Fruit fly (Drosophila melanogaster) whole organism, wandering third instar larva: ENCODE results near the gene CG7387.
A peak's percentile ranks its signal among the peaks of the same experiment; 100 is the strongest.

ENCODE experiments used
- Abd-B ChIP-seq: fragments of >200 bp; optimal IDR thresholded peaks from 2 replicates; lab custom pipeline; 2017; ENCODE audit warnings: missing biosample characterization, missing genetic modification characterization
- CG32264 ChIP-seq: fragments of 200-800 bp; sonication (Bioruptor generic); optimal IDR thresholded peaks from 2 replicates; lab custom pipeline; 2016; ENCODE audit warnings: missing biosample characterization, missing genetic modification characterization
- CG9705 ChIP-seq: fragments of 200-800 bp; sonication (Bioruptor generic); optimal IDR thresholded peaks from 2 replicates; lab custom pipeline; 2018; ENCODE audit warnings: missing biosample characterization, mild to moderate bottlenecking, missing genetic modification characterization
- CrebA ChIP-seq: fragments of 200-800 bp; sonication (Bioruptor generic); optimal IDR thresholded peaks from 2 replicates; lab custom pipeline; 2016; ENCODE audit warnings: missing biosample characterization, mild to moderate bottlenecking, missing genetic modification characterization, borderline replicate concordance
- Dfd ChIP-seq: fragments of >200 bp; optimal IDR thresholded peaks from 2 replicates; lab custom pipeline; 2017; ENCODE audit warnings: missing biosample characterization, missing genetic modification characterization
- Dif ChIP-seq: fragments of 200-275, 200-300 bp; sonication (Bioruptor generic); optimal IDR thresholded peaks from 2 replicates; lab custom pipeline; 2018; ENCODE audit warnings: missing biosample characterization, missing genetic modification characterization; ENCODE audit not compliant: partially characterized antibody
- GATAd ChIP-seq: sonication (Bioruptor generic); optimal IDR thresholded peaks from 2 replicates; lab custom pipeline; 2016; ENCODE audit warnings: missing biosample characterization, missing genetic modification characterization
- HLH106 ChIP-seq: fragments of 200-800 bp; optimal IDR thresholded peaks from 3 replicates; lab custom pipeline; 2019; ENCODE audit warnings: missing biosample characterization, mild to moderate bottlenecking, missing genetic modification characterization, moderate library complexity
- Hnf4 ChIP-seq: fragments of 200-800 bp; sonication (Bioruptor generic); optimal IDR thresholded peaks from 2 replicates; lab custom pipeline; 2016; ENCODE audit warnings: missing biosample characterization, mild to moderate bottlenecking, missing genetic modification characterization
- Hr78 ChIP-seq: fragments of >200 bp; optimal IDR thresholded peaks from 2 replicates; lab custom pipeline; 2017; ENCODE audit warnings: missing biosample characterization, missing genetic modification characterization
- Hr83 ChIP-seq: fragments of 200-300 bp; sonication (Bioruptor generic); optimal IDR thresholded peaks from 2 replicates; lab custom pipeline; 2016; ENCODE audit warnings: missing biosample characterization, mild to moderate bottlenecking, missing genetic modification characterization, moderate library complexity; ENCODE audit not compliant: poor library complexity, severe bottlenecking
- Jra ChIP-seq: sonication (Bioruptor generic); optimal IDR thresholded peaks from 2 replicates; lab custom pipeline; 2016; ENCODE audit warnings: missing biosample characterization, missing genetic modification characterization
- Mio ChIP-seq: sonication (Bioruptor generic); optimal IDR thresholded peaks from 2 replicates; lab custom pipeline; 2016; ENCODE audit warnings: missing biosample characterization, missing genetic modification characterization
- Myc ChIP-seq: fragments of >200 bp; optimal IDR thresholded peaks from 2 replicates; lab custom pipeline; 2017
- N ChIP-seq: fragments of >200 bp; optimal IDR thresholded peaks from 2 replicates; lab custom pipeline; 2018; ENCODE audit warnings: missing biosample characterization, missing external identifiers, missing genetic modification characterization
- OdsH ChIP-seq: fragments of 200-800 bp; sonication (Bioruptor generic); optimal IDR thresholded peaks from 2 replicates; lab custom pipeline; 2016; ENCODE audit warnings: missing biosample characterization, mild to moderate bottlenecking, missing genetic modification characterization
- Rel ChIP-seq, 2 experiments: fragments of 200-800 bp; sonication (Bioruptor generic) in 1 of 2; optimal IDR thresholded peaks; 2 replicates in 1 of 2; 3 replicates in 1 of 2; lab custom pipeline; 2016 to 2019; ENCODE audit warnings: mild to moderate bottlenecking in 2 of 2, missing biosample characterization in 2 of 2, missing genetic modification characterization in 2 of 2, moderate library complexity in 1 of 2
- Sp1 ChIP-seq: fragments of 200-800 bp; sonication (Bioruptor generic); optimal IDR thresholded peaks from 3 replicates; lab custom pipeline; 2019; ENCODE audit warnings: missing biosample characterization, mild to moderate bottlenecking, missing genetic modification characterization, moderate library complexity
- Vsx2 ChIP-seq: fragments of 200-300, 225-300 bp; sonication (Bioruptor generic); optimal IDR thresholded peaks from 2 replicates; lab custom pipeline; 2018; ENCODE audit warnings: missing biosample characterization, missing genetic modification characterization; ENCODE audit not compliant: partially characterized antibody
- br ChIP-seq: fragments of 200-800 bp; sonication (Bioruptor generic); optimal IDR thresholded peaks from 2 replicates; lab custom pipeline; 2016; ENCODE audit warnings: missing biosample characterization, missing genetic modification characterization
- brk ChIP-seq: fragments of 200-800 bp; sonication (Bioruptor generic); optimal IDR thresholded peaks from 2 replicates; lab custom pipeline; 2016; ENCODE audit warnings: missing biosample characterization, mild to moderate bottlenecking, missing genetic modification characterization
- dl ChIP-seq, 2 experiments: fragments of 175-275, 200-275 bp in 1 of 2; fragments of 200-275 bp in 1 of 2; sonication (Bioruptor generic); optimal IDR thresholded peaks; lab custom pipeline; 2018; ENCODE audit warnings: mild to moderate bottlenecking in 2 of 2, missing biosample characterization in 2 of 2, missing genetic modification characterization in 2 of 2, moderate library complexity in 2 of 2; ENCODE audit not compliant: partially characterized antibody in 2 of 2, insufficient read depth in 1 of 2
- dmrt93B ChIP-seq: fragments of 200-800 bp; sonication (Bioruptor generic); optimal IDR thresholded peaks from 2 replicates; lab custom pipeline; 2018; ENCODE audit warnings: missing biosample characterization, mild to moderate bottlenecking, missing genetic modification characterization
- dsf ChIP-seq: sonication (Bioruptor generic); optimal IDR thresholded peaks from 2 replicates; lab custom pipeline; 2016; ENCODE audit warnings: missing biosample characterization, missing genetic modification characterization, borderline replicate concordance
- ey ChIP-seq: fragments of 200-800 bp; sonication (Bioruptor generic); optimal IDR thresholded peaks from 2 replicates; lab custom pipeline; 2016; ENCODE audit warnings: missing biosample characterization, missing genetic modification characterization
- foxo ChIP-seq, 2 experiments: fragments of 200-800 bp; sonication (Bioruptor generic); optimal IDR thresholded peaks; 2 replicates in 1 of 2; 3 replicates in 1 of 2; lab custom pipeline; 2016 to 2017; ENCODE audit warnings: missing biosample characterization in 2 of 2, missing genetic modification characterization in 2 of 2
- fru ChIP-seq: fragments of 200-800 bp; sonication (Bioruptor generic); optimal IDR thresholded peaks from 3 replicates; lab custom pipeline; 2016; ENCODE audit warnings: missing biosample characterization, mild to moderate bottlenecking, missing genetic modification characterization
- h ChIP-seq: fragments of 200-800 bp; sonication (Bioruptor generic); optimal IDR thresholded peaks from 3 replicates; lab custom pipeline; 2016; ENCODE audit warnings: missing biosample characterization, mild to moderate bottlenecking, missing genetic modification characterization
- jim ChIP-seq: fragments of 175-275, 200-325 bp; sonication (Bioruptor generic); optimal IDR thresholded peaks from 2 replicates; lab custom pipeline; 2016; ENCODE audit warnings: missing biosample characterization, mild to moderate bottlenecking, missing genetic modification characterization
- lola ChIP-seq: fragments of >200 bp; optimal IDR thresholded peaks from 2 replicates; lab custom pipeline; 2017; ENCODE audit warnings: missing biosample characterization, missing genetic modification characterization
- pan ChIP-seq: fragments of >200 bp; optimal IDR thresholded peaks from 2 replicates; lab custom pipeline; 2017
- psq ChIP-seq: fragments of 200-800 bp; sonication (Bioruptor generic); optimal IDR thresholded peaks from 3 replicates; lab custom pipeline; 2017; ENCODE audit warnings: missing biosample characterization, mild to moderate bottlenecking, missing genetic modification characterization, moderate library complexity
- rgr ChIP-seq: fragments of 200-800 bp; sonication (Bioruptor generic); optimal IDR thresholded peaks from 3 replicates; lab custom pipeline; 2016; ENCODE audit warnings: missing biosample characterization, mild to moderate bottlenecking, missing genetic modification characterization
- sage ChIP-seq: fragments of 200-800 bp; sonication (Bioruptor generic); optimal IDR thresholded peaks from 2 replicates; lab custom pipeline; 2016; ENCODE audit warnings: missing biosample characterization, mild to moderate bottlenecking, missing genetic modification characterization
- sv ChIP-seq: fragments of 200-800 bp; sonication (Bioruptor generic); optimal IDR thresholded peaks from 3 replicates; lab custom pipeline; 2016; ENCODE audit warnings: missing biosample characterization, missing genetic modification characterization
- tai ChIP-seq: sonication (Bioruptor generic); optimal IDR thresholded peaks from 2 replicates; lab custom pipeline; 2016; ENCODE audit warnings: missing biosample characterization, missing genetic modification characterization
- usp ChIP-seq: fragments of >200 bp; optimal IDR thresholded peaks from 2 replicates; lab custom pipeline; 2017; ENCODE audit warnings: missing biosample characterization, missing genetic modification characterization
- woc ChIP-seq: sonication (Bioruptor generic); optimal IDR thresholded peaks from 2 replicates; lab custom pipeline; 2016; ENCODE audit warnings: missing biosample characterization, mild to moderate bottlenecking, missing genetic modification characterization

Gene CG7387

DNA sequence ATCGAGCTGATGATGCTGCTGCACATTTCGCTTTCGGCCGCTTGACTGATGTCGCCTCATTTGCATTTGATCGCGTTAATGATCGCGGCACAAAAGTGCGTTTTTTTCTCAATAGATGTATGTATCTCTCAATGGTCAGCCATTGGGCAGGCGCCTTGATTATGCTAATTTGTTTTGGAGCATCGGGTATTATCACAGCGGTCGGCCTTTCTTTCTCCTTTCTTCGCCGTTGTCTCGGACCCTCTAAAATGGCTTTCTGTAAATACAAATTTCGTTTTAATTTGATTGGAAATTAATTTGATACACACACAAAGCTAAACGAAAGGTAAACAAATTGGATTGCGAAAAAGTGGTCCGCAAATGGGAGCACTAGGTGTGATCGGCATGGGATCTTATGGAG is 37.6 kb downstream of the CG7387 start:
- TF ChIP-seq CG32264 (GFP tag; lab: Kevin White, UChicago): no peak
- no peak for TF ChIP-seq Hnf4 (GFP tag; lab: Kevin White, UChicago)
- TF ChIP-seq CrebA: no peak
- no peak for TF ChIP-seq Rel (GFP tag; optimal IDR thresholded peaks at IDR 0.05; lab: Kevin White, UChicago)
- no peak for TF ChIP-seq Rel (tag; optimal IDR thresholded peaks at IDR 0.05; lab: Kevin White, UChicago)
- no peak for TF ChIP-seq psq
- no peak for TF ChIP-seq rgr (GFP tag; lab: Kevin White, UChicago)
- TF ChIP-seq dsf (GFP tag; lab: Kevin White, UChicago): no peak
- no peak for TF ChIP-seq sv (GFP tag; lab: Kevin White, UChicago)

DNA sequence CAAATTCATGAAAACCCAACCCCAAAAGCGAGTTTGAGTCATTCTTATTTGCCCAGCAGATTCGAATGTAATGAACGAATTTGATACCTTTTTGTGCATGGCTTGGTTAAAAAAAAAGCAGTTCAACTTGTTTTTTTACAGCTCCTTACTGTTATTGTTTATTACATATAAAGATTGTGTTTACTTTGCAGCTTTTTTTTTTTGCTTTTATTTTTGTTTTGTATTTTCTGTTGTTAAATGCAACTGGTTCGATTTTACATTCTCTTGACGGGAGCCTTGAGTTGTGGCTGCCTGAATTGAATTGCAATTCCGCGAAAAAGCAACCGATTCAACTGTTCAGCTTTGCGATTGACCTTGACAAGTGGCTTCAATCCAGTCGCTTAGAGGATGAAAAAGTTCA is 38.4 kb downstream of the CG7387 start:
- TF ChIP-seq Mio (GFP tag; lab: Kevin White, UChicago) (no peak), tai (no peak), psq (no peak), foxo (GFP tag; optimal IDR thresholded peaks at IDR 0.05; lab: Kevin White, UChicago) (no peak), Hr83 (GFP tag; lab: Kevin White, UChicago) (no peak), rgr (GFP tag; lab: Kevin White, UChicago) (no peak), N (GFP tag; lab: Kevin White, UChicago) (no peak), h (GFP tag; lab: Kevin White, UChicago) (no peak), dsf (GFP tag; lab: Kevin White, UChicago) (no peak), Abd-B (GFP tag; lab: Kevin White, UChicago) (no peak), woc (no peak), sage (GFP tag; lab: Kevin White, UChicago) (no peak), Myc (no peak), usp (no peak), pan (lab: Kevin White, UChicago) (no peak), Hr78 (GFP tag; lab: Kevin White, UChicago) (no peak)

dm6 chr3L:8153206-8153996 is 39.5 kb downstream of the CG7387 start:
- no peak for TF ChIP-seq pan (lab: Kevin White, UChicago)
- TF ChIP-seq h (GFP tag; lab: Kevin White, UChicago): peak; percentile 2
- TF ChIP-seq lola (GFP tag; lab: Kevin White, UChicago): no peak
- TF ChIP-seq foxo (GFP tag; optimal IDR thresholded peaks at IDR 0.05; lab: Kevin White, UChicago): peak in 1 of 2 experiments; percentile 6
- TF ChIP-seq sage (GFP tag; lab: Kevin White, UChicago): no peak
- TF ChIP-seq Jra (GFP tag; lab: Kevin White, UChicago): no peak
- TF ChIP-seq Sp1 (GFP tag; lab: Kevin White, UChicago): no peak
- TF ChIP-seq rgr (GFP tag; lab: Kevin White, UChicago): peak; percentile 45
- no peak for TF ChIP-seq Hnf4 (GFP tag; lab: Kevin White, UChicago)
- TF ChIP-seq Hr83 (GFP tag; lab: Kevin White, UChicago): no peak
- peak; percentile 47 for TF ChIP-seq ey (GFP tag; lab: Kevin White, UChicago)
- no peak for TF ChIP-seq Vsx2 (GFP tag; lab: Kevin White, UChicago)
- peak; percentile 39 for TF ChIP-seq sv (GFP tag; lab: Kevin White, UChicago)
- TF ChIP-seq N (GFP tag; lab: Kevin White, UChicago): no peak
- no peak for TF ChIP-seq OdsH (GFP tag; lab: Kevin White, UChicago)
- no peak for TF ChIP-seq psq
- TF ChIP-seq Dif (GFP tag; lab: Kevin White, UChicago): no peak
- TF ChIP-seq jim (GFP tag; lab: Kevin White, UChicago): no peak
- TF ChIP-seq dsf (GFP tag; lab: Kevin White, UChicago): no peak
- TF ChIP-seq Abd-B (GFP tag; lab: Kevin White, UChicago): no peak
- TF ChIP-seq dl (GFP tag; optimal IDR thresholded peaks at IDR 0.05; lab: Kevin White, UChicago; ENCODE audit: insufficient read depth in 1 of 2, partially characterized antibody in 2 of 2): no peak
- TF ChIP-seq Hr78 (GFP tag; lab: Kevin White, UChicago): no peak
- TF ChIP-seq br (GFP tag; lab: Kevin White, UChicago): peak; percentile 8
- peak; percentile 64 for TF ChIP-seq fru (GFP tag; lab: Kevin White, UChicago)
- no peak for TF ChIP-seq Mio (GFP tag; lab: Kevin White, UChicago)
- no peak for TF ChIP-seq Myc
- TF ChIP-seq tai: no peak
- peak; percentile 16 for TF ChIP-seq woc
- TF ChIP-seq dmrt93B (GFP tag; lab: Kevin White, UChicago): peak; percentile 16
- no peak for TF ChIP-seq Rel (GFP tag; optimal IDR thresholded peaks at IDR 0.05; lab: Kevin White, UChicago)
- TF ChIP-seq Rel (tag; optimal IDR thresholded peaks at IDR 0.05; lab: Kevin White, UChicago): no peak
- no peak for TF ChIP-seq CrebA
- no peak for TF ChIP-seq CG9705
- no peak for TF ChIP-seq CG32264 (GFP tag; lab: Kevin White, UChicago)
- no peak for TF ChIP-seq brk (GFP tag; lab: Kevin White, UChicago)
- no peak for TF ChIP-seq GATAd (GFP tag; lab: Kevin White, UChicago)
- TF ChIP-seq Dfd (GFP tag; lab: Kevin White, UChicago): no peak
- peak; percentile 10 for TF ChIP-seq HLH106 (tag; lab: Kevin White, UChicago)
- no peak for TF ChIP-seq usp
